Worm (Caenorhabditis elegans): ENCODE measurements around the gene epic-1.

ce11 chrIV:17440417-17440816 is 31.3 kb downstream of the epic-1 start, which contains the start of gene F08A7.1:
- TF ChIP-seq snpc-4 (GFP tag; optimal IDR thresholded peaks at IDR 0.05) (no peak), snpc-4 (tag; optimal IDR thresholded peaks at IDR 0.05) (no peak), ceh-79 (tag; optimal IDR thresholded peaks at IDR 0.05) (no peak), nfyb-1 (GFP tag; IDR thresholded peaks at IDR 0.05) (no peak), tlf-1 (GFP tag; optimal IDR thresholded peaks at IDR 0.05) (no peak), F37B4.10 (GFP tag; IDR thresholded peaks at IDR 0.05) (no peak), tbx-9 (tag; optimal IDR thresholded peaks at IDR 0.05; ENCODE audit: borderline replicate concordance) (no peak), bed-1 (GFP tag; IDR thresholded peaks at IDR 0.05) (no peak), fkh-3 (tag; optimal IDR thresholded peaks at IDR 0.05) (no peak), unc-130 (GFP tag; optimal IDR thresholded peaks at IDR 0.05) (no peak)
